Worm (Caenorhabditis elegans) whole organism, dauer: ENCODE measurements around the gene his-37.

Source experiments
- unc-62 ChIP-seq: sonication (generic microtip); optimal IDR thresholded peaks from 2 replicates; lab custom pipeline; 2017; ENCODE audit warnings: missing biosample characterization, missing genetic modification reagents, missing genetic modification characterization

his-37 gene

ce11 chrV:9571673-9572072, 24.8 kb downstream of the his-37 start:
- no peak for TF ChIP-seq unc-62 (GFP tag; lab: Kevin White, UChicago)

- TF ChIP-seq unc-62 (GFP tag; lab: Kevin White, UChicago) = no peak
Measured at ce11 chrV:9576991-9577390, 30.1 kb downstream of the his-37 start, which contains the start of gene F25B3.2. F25B3.2 (plus strand) TSS chrV:9577291.

ce11 chrV:9582594-9583322, 35.9 kb downstream of the his-37 start, which contains the start of gene rtfo-1:
rtfo-1 (minus strand) TSS chrV:9582644.
- TF ChIP-seq unc-62 (GFP tag; lab: Kevin White, UChicago) = no peak

- TF ChIP-seq unc-62 (GFP tag; lab: Kevin White, UChicago) = no peak
Measured at ce11 chrV:9583323-9583644, 36.4 kb downstream of the his-37 start, which contains the start of gene K09G1.1. K09G1.1 (plus strand) TSS chrV:9583545.

- TF ChIP-seq unc-62 (GFP tag; lab: Kevin White, UChicago) = no peak
Measured at ce11 chrV:9584263-9584662, 37.4 kb downstream of the his-37 start.

ce11 chrV:9587619-9588018, 40.7 kb downstream of the his-37 start:
- no peak for TF ChIP-seq unc-62 (GFP tag; lab: Kevin White, UChicago)

ce11 chrV:9588574-9588973, 41.7 kb downstream of the his-37 start:
- TF ChIP-seq unc-62 (GFP tag; lab: Kevin White, UChicago) = no peak

- no peak for TF ChIP-seq unc-62 (GFP tag; lab: Kevin White, UChicago)
Measured at ce11 chrV:9590317-9590716, 43.4 kb downstream of the his-37 start, which contains the start of gene K09G1.2. K09G1.2 (plus strand) TSS chrV:9590617.
